Fruit fly (Drosophila melanogaster) whole organism, embryonic: ENCODE results near the gene Glut4EF.

Source experiments
- Antp ChIP-seq: fragments of 200-800 bp; sonication (Bioruptor generic); optimal IDR thresholded peaks from 3 replicates; lab custom pipeline; 2016; ENCODE audit warnings: missing biosample characterization, missing genetic modification characterization
- Asciz ChIP-seq: fragments of 200-800 bp; sonication (Bioruptor generic); optimal IDR thresholded peaks from 2 replicates; lab custom pipeline; 2017; ENCODE audit warnings: missing biosample characterization, mild to moderate bottlenecking, missing genetic modification characterization, missing genetic modification reagents
- CG10979 ChIP-seq: fragments of 200-800 bp; sonication (Bioruptor generic); optimal IDR thresholded peaks from 2 replicates; lab custom pipeline; 2018; ENCODE audit warnings: missing biosample characterization, mild to moderate bottlenecking, missing genetic modification characterization, moderate library complexity
- CG14014 ChIP-seq: fragments of 200-800 bp; sonication (Bioruptor generic); IDR thresholded peaks from 2 replicates; pipeline ENCODE4 v1.3.6; 2022; ENCODE audit warnings: missing biosample characterization, missing genetic modification characterization
- CG1602 ChIP-seq: fragments of 200-800 bp; sonication (Bioruptor generic); optimal IDR thresholded peaks from 3 replicates; lab custom pipeline; 2016; ENCODE audit warnings: missing biosample characterization, missing genetic modification characterization
- CG16815 ChIP-seq: fragments of 200-800 bp; sonication (Bioruptor generic); optimal IDR thresholded peaks from 3 replicates; lab custom pipeline; 2017; ENCODE audit warnings: missing biosample characterization, mild to moderate bottlenecking, missing genetic modification characterization
- CG17802 ChIP-seq: fragments of 200-800 bp; sonication (Bioruptor generic); optimal IDR thresholded peaks from 2 replicates; lab custom pipeline; 2018; ENCODE audit warnings: missing biosample characterization, mild to moderate bottlenecking, missing genetic modification characterization, moderate library complexity
- CG2116 ChIP-seq: fragments of 200-800 bp; sonication (Bioruptor generic); optimal IDR thresholded peaks from 3 replicates; lab custom pipeline; 2018; ENCODE audit warnings: missing biosample characterization, mild to moderate bottlenecking, missing genetic modification characterization
- CG2875 ChIP-seq: fragments of 200-800 bp; sonication (Bioruptor generic); optimal IDR thresholded peaks from 2 replicates; lab custom pipeline; 2017; ENCODE audit warnings: missing biosample characterization, mild to moderate bottlenecking, missing genetic modification characterization, missing genetic modification reagents
- CG3163 ChIP-seq: fragments of 200-800 bp; sonication (Bioruptor generic); optimal IDR thresholded peaks from 3 replicates; lab custom pipeline; 2016; ENCODE audit warnings: missing biosample characterization, missing genetic modification characterization
- CG8089 ChIP-seq: fragments of 200-800 bp; sonication (Bioruptor generic); optimal IDR thresholded peaks from 3 replicates; lab custom pipeline; 2016; ENCODE audit warnings: missing biosample characterization, missing genetic modification characterization
- CG9797 ChIP-seq: fragments of 200-800 bp; sonication (Bioruptor generic); optimal IDR thresholded peaks from 3 replicates; lab custom pipeline; 2018; ENCODE audit warnings: missing biosample characterization, mild to moderate bottlenecking, missing genetic modification characterization
- CkIIα-i1 ChIP-seq: fragments of 200-800 bp; sonication (Bioruptor generic); IDR thresholded peaks from 2 replicates; pipeline ENCODE4 v1.3.6; 2022; ENCODE audit warnings: missing biosample characterization, missing genetic modification characterization
- E2f2 ChIP-seq: fragments of 200-800 bp; sonication (Bioruptor generic); IDR thresholded peaks from 2 replicates; pipeline ENCODE4 v1.3.6; 2022; ENCODE audit warnings: missing biosample characterization, missing genetic modification characterization
- Fer3 ChIP-seq: fragments of 200-800 bp; sonication (Bioruptor generic); optimal IDR thresholded peaks from 2 replicates; lab custom pipeline; 2018; ENCODE audit warnings: missing biosample characterization, mild to moderate bottlenecking, missing genetic modification characterization, moderate library complexity
- HLHmδ ChIP-seq: fragments of 200-800 bp; sonication (Bioruptor generic); optimal IDR thresholded peaks from 2 replicates; lab custom pipeline; 2018; ENCODE audit warnings: missing biosample characterization, mild to moderate bottlenecking, missing genetic modification characterization, moderate library complexity
- Ssrp ChIP-seq: fragments of 200-800 bp; sonication (Bioruptor generic); optimal IDR thresholded peaks from 2 replicates; lab custom pipeline; 2018; ENCODE audit warnings: missing biosample characterization, mild to moderate bottlenecking, missing genetic modification characterization, moderate library complexity
- Taf1 ChIP-seq: fragments of 200-800 bp; sonication (Bioruptor generic); IDR thresholded peaks from 2 replicates; pipeline ENCODE4 v1.3.6; 2022; ENCODE audit warnings: missing biosample characterization, missing genetic modification characterization
- abd-A ChIP-seq: fragments of 200-800 bp; sonication (Bioruptor generic); optimal IDR thresholded peaks from 3 replicates; lab custom pipeline; 2019; ENCODE audit warnings: missing biosample characterization, mild to moderate bottlenecking, missing genetic modification characterization, moderate library complexity
- ato ChIP-seq: fragments of 200-800 bp; sonication (Bioruptor generic); IDR thresholded peaks from 2 replicates; pipeline ENCODE4 v1.3.6; 2022; ENCODE audit warnings: missing biosample characterization, missing genetic modification characterization; ENCODE audit not compliant: partially characterized antibody
- bcd ChIP-seq: fragments of 200-800 bp; sonication (Bioruptor generic); optimal IDR thresholded peaks from 2 replicates; lab custom pipeline; 2017; ENCODE audit warnings: missing biosample characterization, mild to moderate bottlenecking, missing genetic modification characterization
- bowl ChIP-seq: fragments of 200-800 bp; sonication (Bioruptor generic); IDR thresholded peaks from 2 replicates; pipeline ENCODE4 v1.3.6; 2022; ENCODE audit warnings: missing biosample characterization, missing genetic modification characterization
- bsh ChIP-seq, 2 experiments: fragments of 200-800 bp; sonication (Bioruptor generic); optimal IDR thresholded peaks; 2 replicates each; lab custom pipeline; 2017 to 2018; ENCODE audit warnings: mild to moderate bottlenecking in 2 of 2, missing biosample characterization in 2 of 2, missing genetic modification characterization in 2 of 2, moderate library complexity in 1 of 2
- cas ChIP-seq: fragments of 200-800 bp; sonication (Bioruptor generic); IDR thresholded peaks from 2 replicates; pipeline ENCODE4 v1.3.6; 2022; ENCODE audit warnings: missing biosample characterization, missing genetic modification characterization
- caup ChIP-seq: fragments of 200-800 bp; sonication (Bioruptor generic); optimal IDR thresholded peaks from 3 replicates; lab custom pipeline; 2017; ENCODE audit warnings: missing biosample characterization, mild to moderate bottlenecking, missing genetic modification characterization, moderate library complexity; ENCODE audit not compliant: severe bottlenecking
- croc ChIP-seq: fragments of 200-800 bp; sonication (Bioruptor generic); conservative IDR thresholded peaks from 3 replicates; pipeline ENCODE4 v1.3.6; 2022; ENCODE audit warnings: missing biosample characterization, missing genetic modification characterization
- dan ChIP-seq: fragments of 200-800 bp; sonication (Bioruptor generic); IDR thresholded peaks from 2 replicates; pipeline ENCODE4 v1.3.6; 2022; ENCODE audit warnings: missing biosample characterization, missing genetic modification characterization
- dati ChIP-seq: fragments of 200-800 bp; sonication (Bioruptor generic); IDR thresholded peaks from 2 replicates; pipeline ENCODE4 v1.3.6; 2022; ENCODE audit warnings: missing biosample characterization, missing genetic modification characterization
- dm ChIP-seq: fragments of 200-800 bp; sonication (Bioruptor generic); optimal IDR thresholded peaks from 3 replicates; lab custom pipeline; 2016; ENCODE audit warnings: missing biosample characterization, missing genetic modification characterization
- dysf ChIP-seq: fragments of 200-800 bp; sonication (Bioruptor generic); IDR thresholded peaks from 3 replicates; pipeline ENCODE4 v1.3.6; 2022; ENCODE audit warnings: missing biosample characterization, missing genetic modification characterization
- emc ChIP-seq: fragments of 200-800 bp; sonication (Bioruptor generic); optimal IDR thresholded peaks from 2 replicates; lab custom pipeline; 2016; ENCODE audit warnings: missing biosample characterization, missing genetic modification characterization
- ems ChIP-seq: fragments of 200-800 bp; sonication (Bioruptor generic); optimal IDR thresholded peaks from 3 replicates; lab custom pipeline; 2016; ENCODE audit warnings: missing biosample characterization, missing genetic modification characterization
- hb ChIP-seq: fragments of 200-800 bp; sonication (Bioruptor generic); IDR thresholded peaks from 3 replicates; pipeline ENCODE4 v1.3.6; 2022; ENCODE audit warnings: missing biosample characterization, missing genetic modification characterization; ENCODE audit not compliant: partially characterized antibody
- inv ChIP-seq: fragments of 200-800 bp; sonication (Bioruptor generic); IDR thresholded peaks from 2 replicates; pipeline ENCODE4 v1.3.6; 2022; ENCODE audit warnings: missing biosample characterization, missing genetic modification characterization; ENCODE audit not compliant: partially characterized antibody
- knrl ChIP-seq: fragments of 200-800 bp; sonication (Bioruptor generic); IDR thresholded peaks from 3 replicates; pipeline ENCODE4 v1.3.6; 2022; ENCODE audit warnings: missing biosample characterization, missing genetic modification characterization; ENCODE audit not compliant: partially characterized antibody
- lilli ChIP-seq: fragments of 200-800 bp; sonication (Bioruptor generic); optimal IDR thresholded peaks from 3 replicates; lab custom pipeline; 2016; ENCODE audit warnings: missing biosample characterization, missing genetic modification characterization
- nom ChIP-seq: fragments of 200-800 bp; sonication (Bioruptor generic); optimal IDR thresholded peaks from 2 replicates; lab custom pipeline; 2017; ENCODE audit warnings: missing biosample characterization, missing genetic modification characterization, mild to moderate bottlenecking, moderate library complexity, missing genetic modification reagents
- oc ChIP-seq: fragments of 200-800 bp; sonication (Bioruptor generic); optimal IDR thresholded peaks from 2 replicates; lab custom pipeline; 2018; ENCODE audit warnings: missing biosample characterization, mild to moderate bottlenecking, missing genetic modification characterization, moderate library complexity
- otp ChIP-seq: fragments of 200-800 bp; sonication (Bioruptor generic); IDR thresholded peaks from 3 replicates; pipeline ENCODE4, ENCODE4 v1.3.6; 2022; ENCODE audit warnings: missing biosample characterization, missing genetic modification characterization
- phol ChIP-seq: fragments of 200-800 bp; sonication (Bioruptor generic); optimal IDR thresholded peaks from 3 replicates; lab custom pipeline; 2018; ENCODE audit warnings: missing biosample characterization, mild to moderate bottlenecking, missing genetic modification characterization, moderate library complexity
- salm ChIP-seq: fragments of 200-800 bp; sonication (Bioruptor generic); optimal IDR thresholded peaks from 2 replicates; lab custom pipeline; 2018; ENCODE audit warnings: missing biosample characterization, mild to moderate bottlenecking, missing genetic modification characterization
- sens-2 ChIP-seq: fragments of 200-800 bp; sonication (Bioruptor generic); IDR thresholded peaks from 2 replicates; pipeline ENCODE4 v1.3.6; 2022; ENCODE audit warnings: missing biosample characterization, missing genetic modification characterization
- sima ChIP-seq: fragments of 200-800 bp; sonication (Bioruptor generic); optimal IDR thresholded peaks from 2 replicates; lab custom pipeline; 2016; ENCODE audit warnings: missing biosample characterization, missing genetic modification characterization
- tap ChIP-seq: fragments of 200-800 bp; optimal IDR thresholded peaks from 3 replicates; lab custom pipeline; 2019; ENCODE audit warnings: missing biosample characterization, mild to moderate bottlenecking, missing genetic modification characterization, moderate library complexity
- tgo ChIP-seq: fragments of 200-800 bp; sonication (Bioruptor generic); IDR thresholded peaks from 3 replicates; pipeline ENCODE4 v1.3.6; 2022; ENCODE audit warnings: missing biosample characterization, missing genetic modification characterization
- toy ChIP-seq: fragments of 200-800 bp; sonication (Bioruptor generic); IDR thresholded peaks from 2 replicates; pipeline ENCODE4 v1.3.6; 2022; ENCODE audit warnings: missing biosample characterization, missing genetic modification characterization
- trem ChIP-seq: fragments of 200-800 bp; optimal IDR thresholded peaks from 3 replicates; lab custom pipeline; 2019; ENCODE audit warnings: missing biosample characterization, mild to moderate bottlenecking, missing genetic modification characterization, moderate library complexity
- zf30C ChIP-seq: fragments of 200-800 bp; sonication (Bioruptor generic); optimal IDR thresholded peaks from 3 replicates; lab custom pipeline; 2018; ENCODE audit warnings: missing biosample characterization, mild to moderate bottlenecking, missing genetic modification characterization

Glut4EF gene

dm6 chr3R:9884461-9885185 lies 10.1 kb downstream of the Glut4EF start (continued):
- TF ChIP-seq CG3163 (GFP tag; lab: Kevin White, UChicago) = no peak
- TF ChIP-seq E2f2 = no peak
- peak; percentile 40; the same call in 1 of the 2 replicates for TF ChIP-seq bowl (GFP tag; lab: Robert Waterston, UW)
- no peak for TF ChIP-seq salm (tag; lab: Kevin White, UChicago)
- no peak for TF ChIP-seq Asciz (GFP tag; lab: Kevin White, UChicago)
- TF ChIP-seq CG9797 = no peak
- TF ChIP-seq dati (GFP tag; lab: Robert Waterston, UW) = 0 out of 2 replicates have a peak, but pooled peaks have one; percentile 10
- TF ChIP-seq emc (GFP tag; lab: Kevin White, UChicago) = no peak
- no peak for TF ChIP-seq trem (tag; lab: Kevin White, UChicago)
- peak; percentile 64; the same call in 1 of the 2 replicates for TF ChIP-seq Taf1 (GFP tag; lab: Robert Waterston, UW)
- no peak for TF ChIP-seq dm (GFP tag; lab: Kevin White, UChicago)
- no peak for TF ChIP-seq hb (GFP tag; lab: Robert Waterston, UW)
- TF ChIP-seq tgo (GFP tag; lab: Robert Waterston, UW) = peak; percentile 23; the same call in 1 of the 3 replicates
- no peak for TF ChIP-seq inv
- peak; percentile 37 for TF ChIP-seq abd-A (tag; lab: Kevin White, UChicago)
- TF ChIP-seq CkIIα-i1 (GFP tag; lab: Robert Waterston, UW) = no peak
- TF ChIP-seq Ssrp (tag; lab: Kevin White, UChicago) = no peak
- TF ChIP-seq oc (tag; lab: Kevin White, UChicago) = peak; percentile 44
- TF ChIP-seq CG1602 (GFP tag; lab: Kevin White, UChicago) = no peak
- peak; percentile 57; the same call in 2 of the 3 replicates for TF ChIP-seq dysf
- no peak for TF ChIP-seq phol
- TF ChIP-seq CG17802 = no peak
- TF ChIP-seq lilli = peak; percentile 74
- TF ChIP-seq sens-2 (GFP tag; lab: Robert Waterston, UW) = no peak
- TF ChIP-seq dan (GFP tag; lab: Robert Waterston, UW) = no peak
- peak; percentile 49; the same call in 1 of the 2 replicates for TF ChIP-seq toy (GFP tag; lab: Robert Waterston, UW)
- peak in 1 of 2 experiments; percentile 9 for TF ChIP-seq bsh (GFP tag; optimal IDR thresholded peaks at IDR 0.05; lab: Kevin White, UChicago)
- no peak for TF ChIP-seq CG2116 (GFP tag; lab: Kevin White, UChicago)
- peak; percentile 44; the same call in 1 of the 3 replicates for TF ChIP-seq otp (GFP tag; lab: Robert Waterston, UW)
- TF ChIP-seq bcd = peak; percentile 60
- TF ChIP-seq CG10979 = peak; percentile 33
- TF ChIP-seq Fer3 (tag; lab: Kevin White, UChicago) = peak; percentile 51
- TF ChIP-seq nom (GFP tag; lab: Kevin White, UChicago) = peak; percentile 12
- TF ChIP-seq ems = peak; percentile 31
- TF ChIP-seq CG8089 (GFP tag; lab: Kevin White, UChicago) = peak; percentile 15
- no peak for TF ChIP-seq sima (GFP tag; lab: Kevin White, UChicago)
- peak; percentile 56; the same call in 1 of the 2 replicates for TF ChIP-seq CG14014 (GFP tag; lab: Robert Waterston, UW)
- peak; percentile 53; the same call in 1 of the 2 replicates for TF ChIP-seq cas (GFP tag; lab: Robert Waterston, UW)
- TF ChIP-seq Antp (GFP tag; lab: Kevin White, UChicago) = peak; percentile 59
- no peak for TF ChIP-seq zf30C (GFP tag; lab: Kevin White, UChicago)
- no peak for TF ChIP-seq knrl
- TF ChIP-seq tap (tag; lab: Kevin White, UChicago) = no peak
- peak; percentile 61 for TF ChIP-seq caup (GFP tag; lab: Kevin White, UChicago)
- no peak for TF ChIP-seq croc (GFP tag; lab: Robert Waterston, UW)
- peak; percentile 21 for TF ChIP-seq CG16815
- no peak for TF ChIP-seq HLHmδ
- TF ChIP-seq CG2875 = no peak
- no peak for TF ChIP-seq ato (GFP tag; lab: Robert Waterston, UW)
